Worm (Caenorhabditis elegans) whole organism, late embryonic: Measurements from ENCODE around the gene T25C12.3.

Experiments
- K02D7.2 ChIP-seq: sonication (generic microtip); optimal IDR thresholded peaks from 2 replicates; lab custom pipeline; 2017; ENCODE audit warnings: mild to moderate bottlenecking, missing genetic modification characterization, missing compliant biosample characterization
- K09A11.1 ChIP-seq: sonication (generic microtip); optimal IDR thresholded peaks from 2 replicates; lab custom pipeline; 2017; ENCODE audit warnings: antibody characterized with exemption, mild to moderate bottlenecking, missing genetic modification characterization, missing compliant biosample characterization; ENCODE audit not compliant: insufficient read depth
- T23F11.4 ChIP-seq: fragments of 200-800 bp; sonication (Bioruptor generic); optimal IDR thresholded peaks from 2 replicates; lab custom pipeline; 2018; ENCODE audit warnings: mild to moderate bottlenecking, missing genetic modification characterization, missing compliant biosample characterization
- Y22D7AL.16 ChIP-seq: sonication (generic microtip); optimal IDR thresholded peaks from 2 replicates; lab custom pipeline; 2016; ENCODE audit warnings: missing genetic modification characterization, missing compliant biosample characterization
- ahr-1 ChIP-seq: sonication (generic microtip); optimal IDR thresholded peaks from 2 replicates; lab custom pipeline; 2016; ENCODE audit warnings: missing genetic modification characterization, missing compliant biosample characterization
- ama-1 ChIP-seq: fragments of 150-350 bp; optimal IDR thresholded peaks from 2 replicates; lab custom pipeline; 2014
- ceh-14 ChIP-seq: sonication (generic microtip); optimal IDR thresholded peaks from 2 replicates; lab custom pipeline; 2016; ENCODE audit warnings: missing genotype, missing genetic modification characterization, missing compliant biosample characterization
- ceh-18 ChIP-seq: sonication (generic microtip); optimal IDR thresholded peaks from 2 replicates; lab custom pipeline; 2016; ENCODE audit warnings: missing genetic modification characterization, missing compliant biosample characterization
- ceh-19 ChIP-seq: fragments of 200-800 bp; sonication (Bioruptor generic); optimal IDR thresholded peaks from 2 replicates; lab custom pipeline; 2018; ENCODE audit warnings: mild to moderate bottlenecking, missing genetic modification characterization, missing compliant biosample characterization
- ceh-30 ChIP-seq: fragments of 150-350 bp; optimal IDR thresholded peaks from 2 replicates; lab custom pipeline; 2014; ENCODE audit warnings: missing biosample characterization, missing genetic modification characterization
- ceh-31 ChIP-seq: sonication (generic microtip); optimal IDR thresholded peaks from 2 replicates; lab custom pipeline; 2016; ENCODE audit warnings: missing genetic modification characterization, missing compliant biosample characterization
- ceh-34 ChIP-seq: sonication (generic microtip); optimal IDR thresholded peaks from 2 replicates; lab custom pipeline; 2016; ENCODE audit warnings: mild to moderate bottlenecking, missing genetic modification characterization, missing compliant biosample characterization
- ceh-45 ChIP-seq: fragments of 200-800 bp; sonication (Bioruptor generic); IDR thresholded peaks from 2 replicates; pipeline ENCODE4 v1.3.6; 2022; ENCODE audit warnings: missing genetic modification reagents, missing genetic modification characterization, missing compliant biosample characterization
- ceh-6 ChIP-seq: fragments of 200-800 bp; sonication (Bioruptor generic); optimal IDR thresholded peaks from 2 replicates; lab custom pipeline; 2018; ENCODE audit warnings: mild to moderate bottlenecking, missing genetic modification characterization, missing compliant biosample characterization
- che-1 ChIP-seq: sonication (generic microtip); optimal IDR thresholded peaks from 2 replicates; lab custom pipeline; 2016; ENCODE audit warnings: mild to moderate bottlenecking, missing genetic modification characterization, missing compliant biosample characterization
- elt-2 ChIP-seq: sonication (generic microtip); optimal IDR thresholded peaks from 2 replicates; lab custom pipeline; 2016; ENCODE audit warnings: missing genetic modification reagents, missing genetic modification characterization, missing compliant biosample characterization
- elt-4 ChIP-seq: sonication (generic microtip); optimal IDR thresholded peaks from 2 replicates; lab custom pipeline; 2016; ENCODE audit warnings: missing genetic modification characterization, missing compliant biosample characterization
- ets-4 ChIP-seq: sonication (generic microtip); optimal IDR thresholded peaks from 2 replicates; lab custom pipeline; 2016; ENCODE audit warnings: missing genetic modification characterization, missing compliant biosample characterization
- eyg-1 ChIP-seq: sonication (generic microtip); optimal IDR thresholded peaks from 2 replicates; lab custom pipeline; 2016; ENCODE audit warnings: missing genotype, missing genetic modification characterization, missing compliant biosample characterization
- fax-1 ChIP-seq: sonication (generic microtip); optimal IDR thresholded peaks from 2 replicates; lab custom pipeline; 2016; ENCODE audit warnings: missing genotype, missing genetic modification characterization, missing compliant biosample characterization
- fkh-10 ChIP-seq: fragments of 150-350 bp; optimal IDR thresholded peaks from 2 replicates; lab custom pipeline; 2014; ENCODE audit warnings: missing biosample characterization, missing genetic modification reagents, missing genetic modification characterization
- fkh-6 ChIP-seq: sonication (generic microtip); optimal IDR thresholded peaks from 2 replicates; lab custom pipeline; 2016; ENCODE audit warnings: missing genetic modification characterization, missing compliant biosample characterization
- gmeb-2 ChIP-seq: sonication (generic microtip); optimal IDR thresholded peaks from 2 replicates; lab custom pipeline; 2016; ENCODE audit warnings: missing genetic modification characterization, inconsistent platforms, missing compliant biosample characterization
- hlh-13 ChIP-seq: fragments of 200-800 bp; sonication (Bioruptor generic); optimal IDR thresholded peaks from 2 replicates; lab custom pipeline; 2018; ENCODE audit warnings: mild to moderate bottlenecking, missing genetic modification characterization, missing compliant biosample characterization
- hlh-15 ChIP-seq: sonication (generic microtip); optimal IDR thresholded peaks from 2 replicates; lab custom pipeline; 2016; ENCODE audit warnings: missing genetic modification characterization, missing compliant biosample characterization
- hlh-30 ChIP-seq: sonication (generic microtip); optimal IDR thresholded peaks from 2 replicates; lab custom pipeline; 2017; ENCODE audit warnings: antibody characterized with exemption, missing genetic modification characterization, missing compliant biosample characterization; ENCODE audit not compliant: insufficient read depth
- hlh-6 ChIP-seq: sonication (generic microtip); optimal IDR thresholded peaks from 2 replicates; lab custom pipeline; 2016; ENCODE audit warnings: missing genotype, missing genetic modification characterization, missing compliant biosample characterization
- hlh-8 ChIP-seq: sonication (generic microtip); optimal IDR thresholded peaks from 2 replicates; lab custom pipeline; 2016; ENCODE audit warnings: missing genotype, missing genetic modification characterization, missing compliant biosample characterization
- lim-6 ChIP-seq: sonication (generic microtip); optimal IDR thresholded peaks from 2 replicates; lab custom pipeline; 2016; ENCODE audit warnings: missing genetic modification characterization, missing compliant biosample characterization
- lin-11 ChIP-seq: fragments of 200-800 bp; sonication (Bioruptor generic); optimal IDR thresholded peaks from 2 replicates; lab custom pipeline; 2018; ENCODE audit warnings: mild to moderate bottlenecking, missing genetic modification characterization, missing compliant biosample characterization
- madf-2 ChIP-seq: sonication (generic microtip); optimal IDR thresholded peaks from 2 replicates; lab custom pipeline; 2017; ENCODE audit warnings: missing genetic modification characterization, missing compliant biosample characterization
- nfya-1 ChIP-seq: sonication (generic microtip); optimal IDR thresholded peaks from 2 replicates; lab custom pipeline; 2017; ENCODE audit warnings: missing genetic modification characterization, mild to moderate bottlenecking, missing compliant biosample characterization, antibody characterized with exemption, moderate library complexity
- nhr-11 ChIP-seq: fragments of 150-350 bp; optimal IDR thresholded peaks from 2 replicates; lab custom pipeline; 2014; ENCODE audit warnings: missing biosample characterization, missing genetic modification characterization
- nhr-232 ChIP-seq: sonication (generic microtip); optimal IDR thresholded peaks from 2 replicates; lab custom pipeline; 2016; ENCODE audit warnings: missing genetic modification characterization, missing compliant biosample characterization
- pag-3 ChIP-seq: sonication (generic microtip); optimal IDR thresholded peaks from 2 replicates; lab custom pipeline; 2016; ENCODE audit warnings: missing compliant biosample characterization, missing genetic modification characterization, borderline replicate concordance
- pat-9 ChIP-seq: fragments of 200-800 bp; sonication (Bioruptor generic); optimal IDR thresholded peaks from 2 replicates; lab custom pipeline; 2018; ENCODE audit warnings: mild to moderate bottlenecking, missing genetic modification characterization, moderate library complexity, missing compliant biosample characterization
- pax-1 ChIP-seq: fragments of 150-350 bp; optimal IDR thresholded peaks from 2 replicates; lab custom pipeline; 2014; ENCODE audit warnings: missing biosample characterization, missing genetic modification characterization
- pha-2 ChIP-seq: sonication (generic microtip); optimal IDR thresholded peaks from 2 replicates; lab custom pipeline; 2017; ENCODE audit warnings: mild to moderate bottlenecking, missing genetic modification characterization, missing compliant biosample characterization
- pqm-1 ChIP-seq: sonication (generic microtip); optimal IDR thresholded peaks from 2 replicates; lab custom pipeline; 2016; ENCODE audit warnings: missing genetic modification characterization, missing compliant biosample characterization
- pros-1 ChIP-seq: fragments of 150-350 bp; optimal IDR thresholded peaks from 2 replicates; lab custom pipeline; 2014; ENCODE audit warnings: missing biosample characterization, missing genetic modification reagents, missing genetic modification characterization
- ref-2 ChIP-seq: sonication (generic microtip); optimal IDR thresholded peaks from 2 replicates; lab custom pipeline; 2016; ENCODE audit warnings: missing genetic modification characterization, missing compliant biosample characterization
- rnt-1 ChIP-seq: sonication (generic microtip); optimal IDR thresholded peaks from 2 replicates; lab custom pipeline; 2016; ENCODE audit warnings: missing genetic modification characterization, missing compliant biosample characterization
- sox-2 ChIP-seq: fragments of 200-800 bp; sonication (Bioruptor generic); IDR thresholded peaks from 2 replicates; pipeline ENCODE4 v1.3.6; 2022; ENCODE audit warnings: missing genetic modification reagents, missing genetic modification characterization, missing compliant biosample characterization
- syd-9 ChIP-seq: sonication (generic microtip); optimal IDR thresholded peaks from 2 replicates; lab custom pipeline; 2016; ENCODE audit warnings: mild to moderate bottlenecking, missing genetic modification characterization, moderate library complexity, missing compliant biosample characterization
- unc-3 ChIP-seq, 2 experiments: fragments of 200-800 bp in 1 of 2; sonication (Bioruptor generic) in 1 of 2; sonication (generic microtip) in 1 of 2; conservative IDR thresholded peaks in 1 of 2; optimal IDR thresholded peaks in 1 of 2; 2 replicates each; pipeline versions ENCODE4 v1.3.6 to Lab custom; 2016 to 2022; ENCODE audit warnings: missing compliant biosample characterization in 2 of 2, missing genetic modification characterization in 2 of 2, missing genetic modification reagents in 1 of 2
- unc-42 ChIP-seq: sonication (generic microtip); optimal IDR thresholded peaks from 2 replicates; lab custom pipeline; 2016; ENCODE audit warnings: missing genotype, missing genetic modification characterization, missing compliant biosample characterization
- unc-55 ChIP-seq: sonication (generic microtip); optimal IDR thresholded peaks from 2 replicates; lab custom pipeline; 2017; ENCODE audit warnings: missing biosample characterization, missing genetic modification reagents, missing genetic modification characterization
- unc-86 ChIP-seq: sonication (generic microtip); optimal IDR thresholded peaks from 2 replicates; lab custom pipeline; 2016; ENCODE audit warnings: missing genetic modification characterization, missing compliant biosample characterization
- zip-5 ChIP-seq: sonication (generic microtip); optimal IDR thresholded peaks from 2 replicates; lab custom pipeline; 2016; ENCODE audit warnings: missing genetic modification characterization, missing compliant biosample characterization

Gene T25C12.3

DNA sequence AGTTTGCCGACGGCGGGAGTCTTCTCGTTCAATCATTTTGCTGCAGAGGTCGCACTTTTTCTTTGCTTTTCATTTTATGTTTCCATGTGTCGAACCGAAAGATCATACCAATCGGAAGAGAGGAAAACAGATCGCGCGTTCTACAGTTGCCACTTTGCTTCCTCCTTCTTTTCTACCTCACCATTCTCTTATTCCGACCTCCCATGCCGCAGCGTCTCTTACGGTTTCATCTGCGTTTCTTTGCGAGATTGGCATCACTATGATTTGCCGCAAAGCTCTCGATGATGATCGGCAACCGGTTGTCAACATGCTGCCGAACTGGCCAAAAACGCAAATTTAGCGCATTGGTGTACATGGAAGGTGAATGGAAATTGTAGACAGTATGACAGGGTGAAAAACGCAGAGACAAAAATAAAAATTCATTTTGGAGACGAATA, 25.6 kb downstream of the T25C12.3 start (continued):
- TF ChIP-seq lim-6 (tag; lab: Kevin White, UChicago) (no peak), pat-9 (tag; lab: Kevin White, UChicago) (no peak), ceh-31 (tag; lab: Kevin White, UChicago) (peak; percentile 38), elt-4 (tag; lab: Kevin White, UChicago) (no peak), hlh-30 (no peak), eyg-1 (tag; lab: Kevin White, UChicago) (no peak), zip-5 (tag; lab: Kevin White, UChicago) (no peak), unc-55 (GFP tag; lab: Kevin White, UChicago) (no peak), ahr-1 (no peak), lin-11 (tag; lab: Kevin White, UChicago) (no peak), fkh-10 (no peak), hlh-13 (GFP tag; lab: Kevin White, UChicago) (no peak), pha-2 (tag; lab: Kevin White, UChicago) (no peak), rnt-1 (peak; percentile 62), ref-2 (tag; lab: Kevin White, UChicago) (peak; percentile 62), ceh-19 (GFP tag; lab: Kevin White, UChicago) (no peak), hlh-8 (no peak), pqm-1 (tag; lab: Kevin White, UChicago) (no peak), syd-9 (tag; lab: Kevin White, UChicago) (no peak), nhr-232 (tag; lab: Kevin White, UChicago) (no peak), fax-1 (tag; lab: Kevin White, UChicago) (no peak), pros-1 (tag; lab: Kevin White, UChicago) (peak; percentile 13), unc-42 (tag; lab: Kevin White, UChicago) (no peak), K02D7.2 (tag; lab: Kevin White, UChicago) (no peak), hlh-15 (tag; lab: Kevin White, UChicago) (no peak), madf-2 (no peak), fkh-6 (no peak), gmeb-2 (no peak), nfya-1 (tag; lab: Kevin White, UChicago) (peak; percentile 26), ama-1 (lab: Kevin White, UChicago) (no peak), elt-2 (tag; lab: Kevin White, UChicago) (no peak), pax-1 (tag; lab: Kevin White, UChicago) (no peak), ceh-6 (GFP tag; lab: Kevin White, UChicago) (no peak), unc-86 (tag; lab: Kevin White, UChicago) (no peak), ceh-45 (GFP tag; lab: Robert Waterston, UW) (no peak), sox-2 (GFP tag; lab: Robert Waterston, UW) (no peak), ets-4 (tag; lab: Kevin White, UChicago) (peak; percentile 39), hlh-6 (tag; lab: Kevin White, UChicago) (no peak), Y22D7AL.16 (tag; lab: Kevin White, UChicago) (no peak), che-1 (no peak), ceh-14 (tag; lab: Kevin White, UChicago) (no peak), pag-3 (tag; lab: Kevin White, UChicago) (no peak), ceh-34 (no peak), unc-3 (GFP tag; conservative IDR thresholded peaks at IDR 0.05; lab: Robert Waterston, UW) (no peak), unc-3 (tag; optimal IDR thresholded peaks at IDR 0.05; lab: Kevin White, UChicago) (no peak), ceh-18 (no peak), ceh-30 (tag; lab: Kevin White, UChicago) (no peak), K09A11.1 (tag; lab: Kevin White, UChicago) (no peak), nhr-11 (tag; lab: Kevin White, UChicago) (no peak), T23F11.4 (GFP tag; lab: Kevin White, UChicago) (no peak)
- TF ChIP-seq, all 69 proteins: peak for 10
